Fruit fly (Drosophila melanogaster) whole organism, embryonic: ENCODE data around the gene CG34296.

ENCODE experiments used
- ATbp ChIP-seq: fragments of 200-800 bp; sonication (Bioruptor generic); optimal IDR thresholded peaks from 2 replicates; lab custom pipeline; 2017; ENCODE audit warnings: missing biosample characterization, mild to moderate bottlenecking, missing genetic modification characterization, missing genetic modification reagents
- Aef1 ChIP-seq: fragments of 200-800 bp; sonication (Bioruptor generic); IDR thresholded peaks from 3 replicates; pipeline ENCODE4 v1.3.6; 2022; ENCODE audit warnings: missing biosample characterization, missing genetic modification characterization
- Blimp-1 ChIP-seq: fragments of 200-800 bp; sonication (Bioruptor generic); optimal IDR thresholded peaks from 3 replicates; lab custom pipeline; 2018; ENCODE audit warnings: missing biosample characterization, missing genetic modification characterization, mild to moderate bottlenecking, moderate library complexity, missing genetic modification reagents
- CG10366 ChIP-seq: fragments of 200-800 bp; sonication (Bioruptor generic); IDR thresholded peaks from 2 replicates; pipeline ENCODE4 v1.3.6; 2022; ENCODE audit warnings: missing biosample characterization, missing genetic modification characterization
- CG10462 ChIP-seq: fragments of 200-800 bp; sonication (Bioruptor generic); optimal IDR thresholded peaks from 2 replicates; lab custom pipeline; 2016; ENCODE audit warnings: missing biosample characterization, missing genetic modification characterization
- CG10654 ChIP-seq: fragments of 200-800 bp; sonication (Bioruptor generic); optimal IDR thresholded peaks from 2 replicates; lab custom pipeline; 2016; ENCODE audit warnings: missing biosample characterization, missing genetic modification characterization
- CG11504 ChIP-seq: fragments of 200-800 bp; sonication (Bioruptor generic); optimal IDR thresholded peaks from 3 replicates; lab custom pipeline; 2019; ENCODE audit warnings: missing biosample characterization, mild to moderate bottlenecking, missing genetic modification characterization, moderate library complexity
- CG13775 ChIP-seq: fragments of 200-800 bp; sonication (Bioruptor generic); optimal IDR thresholded peaks from 3 replicates; lab custom pipeline; 2017; ENCODE audit warnings: missing biosample characterization, mild to moderate bottlenecking, missing genetic modification characterization
- CG15011 ChIP-seq: fragments of 200-800 bp; sonication (Bioruptor generic); optimal IDR thresholded peaks from 3 replicates; lab custom pipeline; 2018; ENCODE audit warnings: missing biosample characterization, mild to moderate bottlenecking, missing genetic modification characterization
- CG1529 ChIP-seq: fragments of 200-800 bp; sonication (Bioruptor generic); optimal IDR thresholded peaks from 3 replicates; lab custom pipeline; 2018; ENCODE audit warnings: missing biosample characterization, missing genetic modification characterization
- CG17385 ChIP-seq: fragments of 200-800 bp; sonication (Bioruptor generic); optimal IDR thresholded peaks from 3 replicates; lab custom pipeline; 2018; ENCODE audit warnings: missing biosample characterization, mild to moderate bottlenecking, missing genetic modification characterization
- CG18599 ChIP-seq: fragments of 200-800 bp; sonication (Bioruptor generic); optimal IDR thresholded peaks from 3 replicates; lab custom pipeline; 2017; ENCODE audit warnings: missing biosample characterization, missing genetic modification characterization, mild to moderate bottlenecking, moderate library complexity, missing genetic modification reagents
- CG2199 ChIP-seq: fragments of 200-800 bp; sonication (Bioruptor generic); IDR thresholded peaks from 3 replicates; pipeline ENCODE4 v1.3.6; 2022; ENCODE audit warnings: missing biosample characterization, missing genetic modification characterization
- CG30403 ChIP-seq: fragments of 200-800 bp; sonication (Bioruptor generic); optimal IDR thresholded peaks from 3 replicates; lab custom pipeline; 2016; ENCODE audit warnings: missing biosample characterization, missing genetic modification characterization
- CG31365 ChIP-seq: fragments of 200-800 bp; sonication (Bioruptor generic); optimal IDR thresholded peaks from 2 replicates; lab custom pipeline; 2018; ENCODE audit warnings: missing biosample characterization, mild to moderate bottlenecking, missing genetic modification characterization
- CG3407 ChIP-seq: fragments of 200-800 bp; sonication (Bioruptor generic); optimal IDR thresholded peaks from 2 replicates; lab custom pipeline; 2018; ENCODE audit warnings: missing biosample characterization, mild to moderate bottlenecking, missing genetic modification characterization
- CG4404 ChIP-seq: fragments of 200-800 bp; sonication (Bioruptor generic); IDR thresholded peaks from 2 replicates; pipeline ENCODE4 v1.3.6; 2022; ENCODE audit warnings: missing biosample characterization, missing genetic modification characterization
- CG4424 ChIP-seq: fragments of 200-800 bp; sonication (Bioruptor generic); optimal IDR thresholded peaks from 3 replicates; lab custom pipeline; 2016; ENCODE audit warnings: missing biosample characterization, missing genetic modification characterization
- CG7928 ChIP-seq: fragments of 200-800 bp; sonication (Bioruptor generic); optimal IDR thresholded peaks from 2 replicates; lab custom pipeline; 2017; ENCODE audit warnings: missing biosample characterization, mild to moderate bottlenecking, missing genetic modification characterization
- CG9609 ChIP-seq: fragments of 200-800 bp; sonication (Bioruptor generic); optimal IDR thresholded peaks from 3 replicates; lab custom pipeline; 2016; ENCODE audit warnings: missing biosample characterization, missing genetic modification characterization
- CG9817 ChIP-seq: fragments of 200-800 bp; sonication (Bioruptor generic); optimal IDR thresholded peaks from 2 replicates; lab custom pipeline; 2018; ENCODE audit warnings: missing biosample characterization, mild to moderate bottlenecking, missing genetic modification characterization, moderate library complexity
- CG9932 ChIP-seq: fragments of 200-800 bp; sonication (Bioruptor generic); IDR thresholded peaks from 2 replicates; pipeline ENCODE4 v1.3.6; 2022; ENCODE audit warnings: missing biosample characterization, missing genetic modification characterization
- Camta ChIP-seq: fragments of 200-800 bp; sonication (Bioruptor generic); optimal IDR thresholded peaks from 2 replicates; lab custom pipeline; 2016; ENCODE audit warnings: missing biosample characterization, missing genetic modification characterization
- Dbx ChIP-seq: fragments of 200-800 bp; sonication (Bioruptor generic); IDR thresholded peaks from 3 replicates; pipeline ENCODE4 v1.3.6; 2022; ENCODE audit warnings: missing biosample characterization, missing genetic modification characterization
- Drgx ChIP-seq: fragments of 200-800 bp; sonication (Bioruptor generic); IDR thresholded peaks from 2 replicates; pipeline ENCODE4 v1.3.6; 2022; ENCODE audit warnings: missing biosample characterization, missing genetic modification characterization
- Ets97D ChIP-seq: fragments of 200-800 bp; sonication (Bioruptor generic); optimal IDR thresholded peaks from 3 replicates; lab custom pipeline; 2016; ENCODE audit warnings: missing biosample characterization, missing genetic modification characterization
- Hr78 ChIP-seq, 2 experiments: fragments of 200-800 bp in 1 of 2; fragments of >200 bp in 1 of 2; sonication (Bioruptor generic) in 1 of 2; optimal IDR thresholded peaks; 2 replicates each; lab custom pipeline; 2017 to 2019; ENCODE audit warnings: missing biosample characterization in 2 of 2, missing genetic modification characterization in 2 of 2, mild to moderate bottlenecking in 1 of 2, moderate library complexity in 1 of 2
- MBD-R2 ChIP-seq: fragments of 200-800 bp; sonication (Bioruptor generic); IDR thresholded peaks from 2 replicates; pipeline ENCODE4 v1.3.6; 2022; ENCODE audit warnings: missing biosample characterization, missing genetic modification characterization
- Rfx ChIP-seq: fragments of 200-800 bp; sonication (Bioruptor generic); IDR thresholded peaks from 2 replicates; pipeline ENCODE4 v1.3.6; 2022; ENCODE audit warnings: missing biosample characterization, missing genetic modification characterization
- ase ChIP-seq: fragments of 200-800 bp; sonication (Bioruptor generic); IDR thresholded peaks from 3 replicates; pipeline ENCODE4 v1.3.6; 2022; ENCODE audit warnings: missing biosample characterization, missing genetic modification characterization
- bab2 ChIP-seq: fragments of 200-800 bp; sonication (Bioruptor generic); optimal IDR thresholded peaks from 2 replicates; lab custom pipeline; 2016; ENCODE audit warnings: missing biosample characterization, missing genetic modification characterization
- bsh ChIP-seq, 2 experiments: fragments of 200-800 bp; sonication (Bioruptor generic); optimal IDR thresholded peaks; 2 replicates each; lab custom pipeline; 2017 to 2018; ENCODE audit warnings: mild to moderate bottlenecking in 2 of 2, missing biosample characterization in 2 of 2, missing genetic modification characterization in 2 of 2, moderate library complexity in 1 of 2
- chm ChIP-seq: fragments of 200-800 bp; sonication (Bioruptor generic); IDR thresholded peaks from 2 replicates; pipeline ENCODE4 v1.3.6; 2022; ENCODE audit warnings: missing biosample characterization, missing genetic modification characterization
- da ChIP-seq: fragments of 200-800 bp; sonication (Bioruptor generic); optimal IDR thresholded peaks from 2 replicates; lab custom pipeline; 2016; ENCODE audit warnings: missing biosample characterization, missing genetic modification characterization
- dimm ChIP-seq: fragments of 200-800 bp; sonication (Bioruptor generic); IDR thresholded peaks from 2 replicates; pipeline ENCODE4 v1.3.6; 2022; ENCODE audit warnings: missing biosample characterization, missing genetic modification characterization
- emc ChIP-seq: fragments of 200-800 bp; sonication (Bioruptor generic); optimal IDR thresholded peaks from 2 replicates; lab custom pipeline; 2016; ENCODE audit warnings: missing biosample characterization, missing genetic modification characterization
- en ChIP-seq: fragments of 200-800 bp; sonication (Bioruptor generic); optimal IDR thresholded peaks from 2 replicates; lab custom pipeline; 2016; ENCODE audit warnings: missing biosample characterization, missing genetic modification characterization
- gem ChIP-seq: fragments of 200-800 bp; sonication (Bioruptor generic); optimal IDR thresholded peaks from 2 replicates; lab custom pipeline; 2019; ENCODE audit warnings: missing biosample characterization, mild to moderate bottlenecking, missing genetic modification characterization, moderate library complexity
- grau ChIP-seq: fragments of 200-800 bp; optimal IDR thresholded peaks from 3 replicates; lab custom pipeline; 2019; ENCODE audit warnings: missing biosample characterization, mild to moderate bottlenecking, missing genetic modification characterization, moderate library complexity
- ham ChIP-seq: fragments of 200-800 bp; sonication (Bioruptor generic); IDR thresholded peaks from 2 replicates; pipeline ENCODE4 v1.3.6; 2022; ENCODE audit warnings: missing biosample characterization, missing genetic modification characterization
- hkb ChIP-seq, 2 experiments: fragments of 200-800 bp in 1 of 2; fragments of >200 bp in 1 of 2; sonication (Bioruptor generic) in 1 of 2; IDR thresholded peaks in 1 of 2; optimal IDR thresholded peaks in 1 of 2; 2 replicates each; pipeline versions ENCODE4 v1.3.6 to Lab custom; 2017 to 2022; ENCODE audit warnings: missing biosample characterization in 1 of 2, missing genetic modification characterization in 1 of 2
- kay ChIP-seq: fragments of 200-800 bp; sonication (Bioruptor generic); optimal IDR thresholded peaks from 2 replicates; lab custom pipeline; 2016; ENCODE audit warnings: missing biosample characterization, missing genetic modification characterization
- otp ChIP-seq: fragments of 200-800 bp; sonication (Bioruptor generic); IDR thresholded peaks from 3 replicates; pipeline ENCODE4, ENCODE4 v1.3.6; 2022; ENCODE audit warnings: missing biosample characterization, missing genetic modification characterization
- repo ChIP-seq: fragments of 200-800 bp; sonication (Bioruptor generic); optimal IDR thresholded peaks from 2 replicates; lab custom pipeline; 2016; ENCODE audit warnings: missing biosample characterization, missing genetic modification characterization
- row ChIP-seq: fragments of 200-800 bp; sonication (Bioruptor generic); IDR thresholded peaks from 3 replicates; pipeline ENCODE4 v1.3.6; 2022; ENCODE audit warnings: missing biosample characterization, missing genetic modification characterization
- slbo ChIP-seq: fragments of 200-800 bp; sonication (Bioruptor generic); IDR thresholded peaks from 2 replicates; pipeline ENCODE4 v1.3.6; 2022; ENCODE audit warnings: missing biosample characterization, missing genetic modification characterization
- tx ChIP-seq: fragments of 200-800 bp; sonication (Bioruptor generic); optimal IDR thresholded peaks from 2 replicates; lab custom pipeline; 2016; ENCODE audit warnings: missing biosample characterization, missing genetic modification characterization
- unc-4 ChIP-seq: fragments of 200-800 bp; sonication (Bioruptor generic); IDR thresholded peaks from 2 replicates; pipeline ENCODE4 v1.3.6; 2022; ENCODE audit warnings: missing biosample characterization, missing genetic modification characterization; ENCODE audit not compliant: partially characterized antibody
- z ChIP-seq: fragments of 200-800 bp; sonication (Bioruptor generic); IDR thresholded peaks from 3 replicates; pipeline ENCODE4 v1.3.6; 2022; ENCODE audit warnings: missing biosample characterization, missing genetic modification characterization

The CG34296 gene

DNA sequence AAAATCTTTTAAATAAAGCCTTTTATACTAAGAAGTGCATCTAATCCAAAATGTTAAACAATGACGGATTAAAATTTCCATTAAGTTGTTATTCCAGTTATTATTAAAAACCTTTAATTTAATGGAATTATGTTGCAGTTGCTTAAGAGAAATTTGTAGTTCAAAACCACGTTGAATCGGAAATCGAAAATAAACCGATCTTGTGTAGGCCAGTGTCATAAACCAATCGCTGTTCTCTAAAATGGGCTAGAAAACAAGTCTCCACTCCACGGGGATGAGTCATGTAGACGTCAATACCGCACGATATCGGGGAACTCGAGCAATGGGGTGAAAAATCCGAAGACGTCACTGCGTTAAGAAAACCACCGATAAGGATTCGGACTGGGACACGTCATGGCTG, 39.2 kb downstream of the CG34296 start:
- peak; percentile 16; the same call in 1 of the 2 replicates for TF ChIP-seq MBD-R2
- TF ChIP-seq CG10366 = peak; percentile 7; the same call in 1 of the 2 replicates
- TF ChIP-seq ATbp (GFP tag; lab: Kevin White, UChicago) = no peak
- TF ChIP-seq emc (GFP tag; lab: Kevin White, UChicago) = no peak
- TF ChIP-seq CG4404 = no peak
- peak; percentile 40 for TF ChIP-seq kay (GFP tag; lab: Kevin White, UChicago)
- TF ChIP-seq otp (GFP tag; lab: Robert Waterston, UW) = no peak
- TF ChIP-seq CG10462 (GFP tag; lab: Kevin White, UChicago) = no peak
- TF ChIP-seq row = peak; percentile 55; the same call in 2 of the 3 replicates
- no peak for TF ChIP-seq bab2 (GFP tag; lab: Kevin White, UChicago)
- TF ChIP-seq z = no peak
- TF ChIP-seq Blimp-1 = no peak
- TF ChIP-seq chm (GFP tag; lab: Robert Waterston, UW) = no peak
- peak; percentile 26 for TF ChIP-seq gem
- TF ChIP-seq da (GFP tag; lab: Kevin White, UChicago) = no peak
- peak; percentile 25; the same call in 1 of the 2 replicates for TF ChIP-seq Rfx (GFP tag; lab: Robert Waterston, UW)
- TF ChIP-seq Dbx (GFP tag; lab: Robert Waterston, UW) = no peak
- TF ChIP-seq CG9932 (GFP tag; lab: Robert Waterston, UW) = peak; percentile 45
- peak; percentile 9 for TF ChIP-seq grau (tag; lab: Kevin White, UChicago)
- TF ChIP-seq dimm (GFP tag; lab: Robert Waterston, UW) = no peak
- peak; percentile 47; the same call in 1 of the 2 replicates for TF ChIP-seq slbo (GFP tag; lab: Robert Waterston, UW)

DNA sequence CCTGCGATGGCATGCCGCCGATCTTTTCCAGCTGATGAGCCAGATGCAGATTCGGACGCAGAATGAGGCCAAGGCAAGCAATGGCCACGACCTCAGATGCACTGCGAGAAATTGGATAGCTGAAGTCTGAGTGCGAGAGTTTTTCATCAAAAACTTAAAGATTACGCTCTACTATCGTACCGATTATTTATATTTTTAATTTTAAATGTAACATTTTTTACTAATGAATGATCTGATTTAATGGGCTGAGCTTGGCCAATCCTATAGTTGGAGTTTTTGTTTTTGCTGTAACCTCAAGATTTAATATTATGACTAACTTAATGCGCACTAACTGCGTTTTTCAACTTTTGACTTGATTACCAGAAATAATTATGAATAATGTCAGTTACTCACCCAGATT, 40.0 kb downstream of the CG34296 start:
- no peak for TF ChIP-seq CG31365 (tag; lab: Kevin White, UChicago)
- no peak for TF ChIP-seq Hr78 (GFP tag; optimal IDR thresholded peaks at IDR 0.05; lab: Kevin White, UChicago)
- peak; percentile 12; the same call in 1 of the 2 replicates for TF ChIP-seq slbo (GFP tag; lab: Robert Waterston, UW)
- peak; percentile 7 for TF ChIP-seq CG30403 (GFP tag; lab: Kevin White, UChicago)
- no peak for TF ChIP-seq CG9817 (tag; lab: Kevin White, UChicago)
- no peak for TF ChIP-seq CG15011 (GFP tag; lab: Kevin White, UChicago)
- TF ChIP-seq CG11504 (tag; lab: Kevin White, UChicago) = peak; percentile 7
- TF ChIP-seq CG3407 (GFP tag; lab: Kevin White, UChicago) = no peak
- no peak for TF ChIP-seq CG13775 (GFP tag; lab: Kevin White, UChicago)
- no peak for TF ChIP-seq CG2199 (GFP tag; lab: Robert Waterston, UW)
- no peak for TF ChIP-seq unc-4 (GFP tag; lab: Robert Waterston, UW)
- peak; percentile 7 for TF ChIP-seq gem
- no peak for TF ChIP-seq hkb (optimal IDR thresholded peaks at IDR 0.05; lab: Kevin White, UChicago)
- 0 out of 2 replicates have a peak, but pooled peaks have one; percentile 19 for TF ChIP-seq hkb (GFP tag; IDR thresholded peaks at IDR 0.05; lab: Robert Waterston, UW)

DNA sequence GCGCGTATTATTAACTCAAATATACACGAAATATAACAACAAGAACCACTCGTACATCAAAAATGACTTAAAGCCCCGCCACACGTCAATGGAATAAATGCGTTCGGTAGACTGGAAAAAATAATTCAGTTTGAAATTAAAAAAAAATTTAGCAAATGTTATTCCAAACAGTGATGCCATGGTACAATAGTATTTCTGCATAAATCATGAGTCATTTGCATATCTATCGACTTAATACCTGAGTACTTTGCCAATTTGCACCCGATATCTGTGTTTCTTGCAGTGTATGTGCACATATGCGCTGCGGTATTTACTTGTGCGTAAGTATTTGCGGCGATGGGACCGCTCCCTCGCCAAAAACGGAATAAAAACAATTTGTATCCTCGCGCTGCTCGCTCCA, 40.8 kb downstream of the CG34296 start:
- TF ChIP-seq CG4424 (GFP tag; lab: Kevin White, UChicago) = peak; percentile 52
- TF ChIP-seq tx (GFP tag; lab: Kevin White, UChicago) = peak; percentile 5
- TF ChIP-seq CG10654 (GFP tag; lab: Kevin White, UChicago) = peak; percentile 39
- no peak for TF ChIP-seq ase (GFP tag; lab: Robert Waterston, UW)
- no peak for TF ChIP-seq hkb (optimal IDR thresholded peaks at IDR 0.05; lab: Kevin White, UChicago)
- 0 out of 2 replicates have a peak, but pooled peaks have one; percentile 29 for TF ChIP-seq hkb (GFP tag; IDR thresholded peaks at IDR 0.05; lab: Robert Waterston, UW)
- peak in 1 of 2 experiments; percentile 49 for TF ChIP-seq bsh (GFP tag; optimal IDR thresholded peaks at IDR 0.05; lab: Kevin White, UChicago)
- no peak for TF ChIP-seq ham (GFP tag; lab: Robert Waterston, UW)
- TF ChIP-seq Aef1 = peak; percentile 25; the same call in 1 of the 3 replicates
- peak; percentile 4 for TF ChIP-seq Ets97D (GFP tag; lab: Kevin White, UChicago)
- TF ChIP-seq CG15011 (GFP tag; lab: Kevin White, UChicago) = no peak
- TF ChIP-seq CG18599 (GFP tag; lab: Kevin White, UChicago) = peak; percentile 21
- peak; percentile 9 for TF ChIP-seq CG17385 (GFP tag; lab: Kevin White, UChicago)
- no peak for TF ChIP-seq CG7928
- TF ChIP-seq Drgx = peak; percentile 76
- peak; percentile 32 for TF ChIP-seq CG9609
- no peak for TF ChIP-seq CG1529 (GFP tag; lab: Kevin White, UChicago)
- TF ChIP-seq repo (GFP tag; lab: Kevin White, UChicago) = peak; percentile 17
- no peak for TF ChIP-seq Camta (GFP tag; lab: Kevin White, UChicago)
- no peak for TF ChIP-seq en
